Worm (Caenorhabditis elegans) whole organism, L4 larva: ENCODE measurements around the gene micu-1.

ENCODE experiments used
- F37D6.2 ChIP-seq: sonication (generic microtip); optimal IDR thresholded peaks from 2 replicates; lab custom pipeline; 2016; ENCODE audit warnings: mild to moderate bottlenecking, missing genetic modification characterization, missing compliant biosample characterization
- R02D3.7 ChIP-seq: fragments of 150-350 bp; sonication (generic microtip); optimal IDR thresholded peaks from 3 replicates; lab custom pipeline; 2014; ENCODE audit warnings: missing biosample characterization, missing genetic modification characterization
- T20F7.1 ChIP-seq: fragments of 200-800 bp; sonication (Bioruptor generic); optimal IDR thresholded peaks from 2 replicates; lab custom pipeline; 2018; ENCODE audit warnings: mild to moderate bottlenecking, missing genetic modification characterization, missing compliant biosample characterization
- Y105C5A.15 ChIP-seq: fragments of 200-800 bp; sonication (Bioruptor generic); IDR thresholded peaks from 2 replicates; pipeline ENCODE4 v1.3.6; 2022; ENCODE audit warnings: missing genetic modification characterization, missing compliant biosample characterization
- Y5F2A.4 ChIP-seq: fragments of 200-800 bp; sonication (Bioruptor generic); optimal IDR thresholded peaks from 2 replicates; lab custom pipeline; 2018; ENCODE audit warnings: mild to moderate bottlenecking, missing genetic modification characterization, missing compliant biosample characterization
- aha-1 ChIP-seq: fragments of 150-350 bp; peaks from one replicate; lab custom pipeline; 2014; ENCODE audit warnings: missing biosample characterization, missing genetic modification characterization
- ceh-62 ChIP-seq: sonication (generic microtip); optimal IDR thresholded peaks from 2 replicates; lab custom pipeline; 2017; ENCODE audit warnings: missing biosample characterization, missing genetic modification characterization
- ces-1 ChIP-seq: fragments of 150-350 bp; sonication (generic microtip); optimal IDR thresholded peaks from 4 replicates; lab custom pipeline; 2014; ENCODE audit warnings: missing biosample characterization, missing genetic modification reagents, missing genetic modification characterization
- ctbp-1 ChIP-seq: fragments of 200-800 bp; sonication (Bioruptor generic); IDR thresholded peaks from 2 replicates; pipeline ENCODE4 v1.3.6; 2022; ENCODE audit warnings: missing genetic modification reagents, missing genetic modification characterization, missing compliant biosample characterization
- daf-8 ChIP-seq: fragments of 200-800 bp; sonication (Bioruptor generic); IDR thresholded peaks from 2 replicates; pipeline ENCODE4 v1.3.6; 2022; ENCODE audit warnings: missing genetic modification characterization, missing compliant biosample characterization
- dpl-1 ChIP-seq: fragments of 150-350 bp; optimal IDR thresholded peaks from 2 replicates; lab custom pipeline; 2014; ENCODE audit warnings: missing biosample characterization, missing genetic modification reagents, missing genetic modification characterization
- duxl-1 ChIP-seq: sonication (generic microtip); optimal IDR thresholded peaks from 2 replicates; lab custom pipeline; 2016; ENCODE audit warnings: mild to moderate bottlenecking, missing genetic modification characterization, moderate library complexity, missing compliant biosample characterization; ENCODE audit not compliant: poor library complexity
- dve-1 ChIP-seq: sonication (generic microtip); optimal IDR thresholded peaks from 2 replicates; lab custom pipeline; 2017; ENCODE audit warnings: antibody characterized with exemption, mild to moderate bottlenecking, missing genetic modification characterization, missing compliant biosample characterization; ENCODE audit not compliant: insufficient read depth
- gei-8 ChIP-seq: fragments of 200-800 bp; sonication (Bioruptor generic); optimal IDR thresholded peaks from 2 replicates; lab custom pipeline; 2018; ENCODE audit warnings: mild to moderate bottlenecking, missing genetic modification characterization, missing compliant biosample characterization
- hif-1 ChIP-seq, 2 experiments: sonication (generic microtip); optimal IDR thresholded peaks; 2 replicates each; lab custom pipeline; 2016 to 2017; ENCODE audit warnings: missing compliant biosample characterization in 2 of 2, missing genetic modification characterization in 2 of 2, missing genetic modification reagents in 2 of 2, missing genotype in 2 of 2, mild to moderate bottlenecking in 1 of 2
- hlh-11 ChIP-seq: fragments of 200-800 bp; sonication (Bioruptor generic); optimal IDR thresholded peaks from 2 replicates; lab custom pipeline; 2018; ENCODE audit warnings: mild to moderate bottlenecking, missing genetic modification characterization, missing compliant biosample characterization
- hlh-30 ChIP-seq: sonication (generic microtip); optimal IDR thresholded peaks from 2 replicates; lab custom pipeline; 2017; ENCODE audit warnings: antibody characterized with exemption, mild to moderate bottlenecking, missing genetic modification characterization, missing compliant biosample characterization; ENCODE audit not compliant: insufficient read depth
- lin-13 ChIP-seq: fragments of 150-350 bp; optimal IDR thresholded peaks from 2 replicates; lab custom pipeline; 2014; ENCODE audit warnings: missing biosample characterization, missing genetic modification reagents, missing genetic modification characterization
- lin-29 ChIP-seq: fragments of 200-800 bp; sonication (Bioruptor generic); IDR thresholded peaks from 2 replicates; pipeline ENCODE4 v1.3.6; 2022; ENCODE audit warnings: missing genetic modification reagents, missing genetic modification characterization, missing compliant biosample characterization
- lin-38 ChIP-seq: fragments of 200-800 bp; sonication (Bioruptor generic); IDR thresholded peaks from 2 replicates; pipeline ENCODE4 v1.3.6; 2022; ENCODE audit warnings: missing genetic modification reagents, missing genetic modification characterization, missing compliant biosample characterization
- lin-39 ChIP-seq: fragments of 150-350 bp; optimal IDR thresholded peaks from 2 replicates; lab custom pipeline; 2014; ENCODE audit warnings: missing biosample characterization, missing genetic modification reagents, missing genetic modification characterization
- lsy-2 ChIP-seq, 2 experiments: fragments of 150-350 bp in 1 of 2; sonication (generic microtip) in 1 of 2; optimal IDR thresholded peaks; 2 replicates each; lab custom pipeline; 2014 to 2017; ENCODE audit warnings: missing biosample characterization in 2 of 2, missing genetic modification characterization in 2 of 2
- madf-5 ChIP-seq, 2 experiments: fragments of 200-800 bp; sonication (Bioruptor generic); IDR thresholded peaks; 2 replicates each; pipeline ENCODE4 v1.3.6; 2022; ENCODE audit warnings: missing compliant biosample characterization in 2 of 2, missing genetic modification characterization in 2 of 2
- madf-9 ChIP-seq: fragments of 200-800 bp; sonication (Bioruptor generic); conservative IDR thresholded peaks from 2 replicates; pipeline ENCODE4 v1.3.6; 2022; ENCODE audit warnings: missing genetic modification reagents, missing genetic modification characterization, missing compliant biosample characterization
- mdl-1 ChIP-seq, 2 experiments: fragments of 150-350 bp in 1 of 2; sonication (generic microtip) in 1 of 2; optimal IDR thresholded peaks; 2 replicates each; lab custom pipeline; 2014 to 2017; ENCODE audit warnings: missing biosample characterization in 2 of 2, missing genetic modification characterization in 2 of 2
- mdt-29 ChIP-seq: fragments of 200-800 bp; sonication (Bioruptor generic); IDR thresholded peaks from 2 replicates; pipeline ENCODE4 v1.3.6; 2022; ENCODE audit warnings: missing genetic modification reagents, missing genetic modification characterization, missing compliant biosample characterization
- mes-2 ChIP-seq: sonication (generic microtip); optimal IDR thresholded peaks from 2 replicates; lab custom pipeline; 2016; ENCODE audit warnings: missing genotype, mild to moderate bottlenecking, missing genetic modification characterization, missing compliant biosample characterization; ENCODE audit not compliant: poor library complexity, severe bottlenecking
- mxl-2 ChIP-seq: fragments of 200-800 bp; sonication (Bioruptor generic); conservative IDR thresholded peaks from 2 replicates; pipeline ENCODE4 v1.3.6; 2022; ENCODE audit warnings: missing genetic modification reagents, missing genetic modification characterization, missing compliant biosample characterization
- nhr-10 ChIP-seq: fragments of 150-350 bp; optimal IDR thresholded peaks from 2 replicates; lab custom pipeline; 2014; ENCODE audit warnings: missing biosample characterization, missing genetic modification characterization
- nhr-11 ChIP-seq: fragments of 150-350 bp; optimal IDR thresholded peaks from 2 replicates; lab custom pipeline; 2014; ENCODE audit warnings: missing biosample characterization, missing genetic modification characterization
- nhr-111 ChIP-seq: fragments of 200-800 bp; sonication (Bioruptor generic); optimal IDR thresholded peaks from 2 replicates; lab custom pipeline; 2018; ENCODE audit warnings: mild to moderate bottlenecking, missing genetic modification characterization, missing compliant biosample characterization
- nhr-237 ChIP-seq: sonication (generic microtip); optimal IDR thresholded peaks from 2 replicates; lab custom pipeline; 2017; ENCODE audit warnings: missing biosample characterization, missing genetic modification characterization
- nhr-25 ChIP-seq: sonication (generic microtip); optimal IDR thresholded peaks from 2 replicates; lab custom pipeline; 2017; ENCODE audit warnings: missing genetic modification characterization, mild to moderate bottlenecking, missing compliant biosample characterization, antibody characterized with exemption, moderate library complexity, borderline replicate concordance; ENCODE audit not compliant: insufficient read depth
- nhr-28 ChIP-seq: fragments of 150-350 bp; optimal IDR thresholded peaks from 2 replicates; lab custom pipeline; 2014; ENCODE audit warnings: missing biosample characterization, missing genetic modification characterization
- nhr-42 ChIP-seq: fragments of 200-800 bp; sonication (Bioruptor generic); IDR thresholded peaks from 2 replicates; pipeline ENCODE4 v1.3.6; 2022; ENCODE audit warnings: missing genetic modification characterization, missing compliant biosample characterization
- pha-4 ChIP-seq, 2 experiments: fragments of 150-350 bp in 1 of 2; fragments of 200-800 bp in 1 of 2; sonication (Bioruptor generic) in 1 of 2; IDR thresholded peaks in 1 of 2; optimal IDR thresholded peaks in 1 of 2; 2 replicates each; pipeline versions ENCODE4 v1.3.6 to Lab custom; 2014 to 2022; ENCODE audit warnings: missing genetic modification characterization in 2 of 2, missing genetic modification reagents in 2 of 2, missing biosample characterization in 1 of 2, missing compliant biosample characterization in 1 of 2
- php-3 ChIP-seq: fragments of 200-800 bp; sonication (Bioruptor generic); IDR thresholded peaks from 2 replicates; pipeline ENCODE4 v1.3.6; 2022; ENCODE audit warnings: missing genetic modification reagents, missing genetic modification characterization, missing compliant biosample characterization
- pqm-1 ChIP-seq: sonication (generic microtip); optimal IDR thresholded peaks from 2 replicates; lab custom pipeline; 2017; ENCODE audit warnings: missing biosample characterization, missing genetic modification characterization
- rbr-2 ChIP-seq: sonication (generic microtip); optimal IDR thresholded peaks from 2 replicates; lab custom pipeline; 2016; ENCODE audit warnings: missing genotype, missing genetic modification characterization, missing compliant biosample characterization
- sdz-12 ChIP-seq: fragments of 200-800 bp; sonication (Bioruptor generic); optimal IDR thresholded peaks from 2 replicates; lab custom pipeline; 2018; ENCODE audit warnings: mild to moderate bottlenecking, missing genetic modification characterization, missing compliant biosample characterization
- set-16 ChIP-seq: fragments of 200-800 bp; sonication (Bioruptor generic); IDR thresholded peaks from 2 replicates; pipeline ENCODE4 v1.3.6; 2022; ENCODE audit warnings: missing genetic modification reagents, missing genetic modification characterization, missing compliant biosample characterization
- snpc-1.2 ChIP-seq: fragments of 200-800 bp; sonication (Bioruptor generic); IDR thresholded peaks from 2 replicates; pipeline ENCODE4 v1.3.6; 2022; ENCODE audit warnings: missing genetic modification reagents, missing genetic modification characterization, missing compliant biosample characterization
- snpc-4 ChIP-seq: fragments of 150-350 bp; optimal IDR thresholded peaks from 2 replicates; lab custom pipeline; 2014; ENCODE audit warnings: missing biosample characterization, missing genetic modification characterization
- spr-3 ChIP-seq: fragments of 200-800 bp; sonication (Bioruptor generic); optimal IDR thresholded peaks from 2 replicates; lab custom pipeline; 2018; ENCODE audit warnings: mild to moderate bottlenecking, missing genetic modification characterization, missing compliant biosample characterization
- unc-39 ChIP-seq: sonication (generic microtip); optimal IDR thresholded peaks from 2 replicates; lab custom pipeline; 2017; ENCODE audit warnings: missing biosample characterization, missing genetic modification characterization
- unc-62 ChIP-seq, 3 experiments: fragments of 150-350 bp in 1 of 3; sonication (generic microtip); optimal IDR thresholded peaks in 2 of 3; peaks in 1 of 3; 1 replicate in 1 of 3; 2 replicates in 2 of 3; lab custom pipeline; 2014 to 2017; ENCODE audit warnings: missing biosample characterization in 3 of 3, missing genetic modification characterization in 3 of 3, missing genetic modification reagents in 3 of 3, missing genotype in 1 of 3
- vab-7 ChIP-seq: fragments of 200-800 bp; sonication (Bioruptor generic); IDR thresholded peaks from 2 replicates; pipeline ENCODE4 v1.3.6; 2022; ENCODE audit warnings: missing genetic modification reagents, missing genetic modification characterization, missing compliant biosample characterization
- zfp-3 ChIP-seq: fragments of 200-800 bp; sonication (Bioruptor generic); conservative IDR thresholded peaks from 2 replicates; pipeline ENCODE4 v1.3.6; 2022; ENCODE audit warnings: missing genetic modification reagents, missing genetic modification characterization, missing compliant biosample characterization
- ztf-7 ChIP-seq: fragments of 150-350 bp; optimal IDR thresholded peaks from 2 replicates; lab custom pipeline; 2014; ENCODE audit warnings: missing biosample characterization, missing genetic modification characterization

Gene micu-1

DNA sequence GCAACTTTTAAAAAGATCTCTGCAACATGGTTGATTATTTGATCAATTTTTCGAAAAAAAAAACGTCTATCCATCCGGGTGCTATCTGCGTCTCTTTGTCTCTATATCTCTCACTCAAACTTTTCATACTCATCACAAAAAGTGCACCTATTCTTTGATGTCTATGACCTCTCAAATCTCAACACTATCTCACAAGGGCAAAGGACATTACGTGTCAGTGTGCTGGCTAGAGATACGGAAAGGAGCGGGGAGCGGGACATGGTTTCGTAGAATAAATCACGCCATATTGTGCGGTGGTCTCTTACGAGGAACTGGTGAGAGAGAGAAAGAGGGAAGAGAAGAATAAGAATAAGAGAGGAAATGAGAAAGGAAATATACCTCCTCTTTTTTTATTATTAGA, 24.7 kb downstream of the micu-1 start (continued):
- TF ChIP-seq pha-4 (GFP tag; IDR thresholded peaks at IDR 0.05; lab: Robert Waterston, UW) (0 out of 2 replicates have a peak, but pooled peaks have one; percentile 35), pha-4 (tag; optimal IDR thresholded peaks at IDR 0.05; lab: Kevin White, UChicago) (no peak), php-3 (peak; percentile 47; the same call in 1 of the 2 replicates), dve-1 (tag; lab: Kevin White, UChicago) (peak; percentile 97), ztf-7 (tag; lab: Kevin White, UChicago) (peak; percentile 82), hlh-30 (tag; lab: Kevin White, UChicago) (peak; percentile 88), mdl-1 (tag; optimal IDR thresholded peaks at IDR 0.05; lab: Kevin White, UChicago) (peak in 1 of 2 experiments; percentile 66), madf-5 (GFP tag; IDR thresholded peaks at IDR 0.05; lab: Robert Waterston, UW) (no peak), nhr-11 (tag; lab: Kevin White, UChicago) (peak; percentile 86), ctbp-1 (GFP tag; lab: Robert Waterston, UW) (no peak), aha-1 (tag; lab: Kevin White, UChicago) (peak; percentile 97), nhr-237 (no peak), spr-3 (no peak), hif-1 (tag; optimal IDR thresholded peaks at IDR 0.05; lab: Kevin White, UChicago) (peak in 1 of 2 experiments; percentile 62), ceh-62 (tag; lab: Kevin White, UChicago) (no peak), lin-39 (no peak), daf-8 (GFP tag; lab: Robert Waterston, UW) (no peak), Y5F2A.4 (no peak), zfp-3 (GFP tag; lab: Robert Waterston, UW) (0 out of 2 replicates have a peak, but pooled peaks have one; percentile 54), sdz-12 (no peak), Y105C5A.15 (0 out of 2 replicates have a peak, but pooled peaks have one; percentile 34), madf-9 (GFP tag; lab: Robert Waterston, UW) (no peak), unc-39 (no peak), nhr-42 (GFP tag; lab: Robert Waterston, UW) (no peak), mdt-29 (peak; percentile 91), mxl-2 (no peak), lin-38 (peak; percentile 47), pqm-1 (tag; lab: Kevin White, UChicago) (peak; percentile 22), vab-7 (no peak), gei-8 (GFP tag; lab: Kevin White, UChicago) (no peak), nhr-28 (tag; lab: Kevin White, UChicago) (peak; percentile 94), ces-1 (GFP tag; lab: Kevin White, UChicago) (no peak), F37D6.2 (tag; lab: Kevin White, UChicago) (no peak), T20F7.1 (GFP tag; lab: Kevin White, UChicago) (peak; percentile 65), rbr-2 (tag; lab: Kevin White, UChicago) (peak; percentile 60), snpc-4 (tag; lab: Kevin White, UChicago) (no peak), nhr-111 (GFP tag; lab: Kevin White, UChicago) (no peak), mes-2 (tag; lab: Kevin White, UChicago) (peak; percentile 78), set-16 (peak; percentile 20; the same call in 1 of the 2 replicates), dpl-1 (GFP tag; lab: Kevin White, UChicago) (peak; percentile 36), lin-29 (no peak), lsy-2 (tag; optimal IDR thresholded peaks at IDR 0.05; lab: Kevin White, UChicago) (peak; percentile 64 to 84), R02D3.7 (tag; lab: Kevin White, UChicago) (no peak), snpc-1.2 (GFP tag; lab: Robert Waterston, UW) (no peak), nhr-25 (tag; lab: Kevin White, UChicago) (peak; percentile 58), nhr-10 (peak; percentile 80), lin-13 (GFP tag; lab: Kevin White, UChicago) (no peak), duxl-1 (tag; lab: Kevin White, UChicago) (no peak), unc-62 (GFP tag; optimal IDR thresholded peaks at IDR 0.05 in 1 of 2; lab: Kevin White, UChicago) (no peak), unc-62 (tag; optimal IDR thresholded peaks at IDR 0.05; lab: Kevin White, UChicago) (no peak), hlh-11 (tag; lab: Kevin White, UChicago) (peak; percentile 96)
